Fruit fly (Drosophila melanogaster) whole organism, pupa: Measurements from ENCODE around the gene CG5342.

Source experiments
- CG10348 ChIP-seq: fragments of 200-800 bp; sonication (Bioruptor generic); IDR thresholded peaks from 2 replicates; pipeline ENCODE4 v1.3.6; 2022; ENCODE audit warnings: missing biosample characterization, missing genetic modification characterization
- CG15710 ChIP-seq: fragments of 200-800 bp; sonication (Bioruptor generic); optimal IDR thresholded peaks from 2 replicates; lab custom pipeline; 2018; ENCODE audit warnings: missing biosample characterization, mild to moderate bottlenecking, missing genetic modification characterization, moderate library complexity
- CG17806 ChIP-seq: fragments of 200-800 bp; sonication (Bioruptor generic); optimal IDR thresholded peaks from 2 replicates; lab custom pipeline; 2018; ENCODE audit warnings: missing biosample characterization, mild to moderate bottlenecking, missing genetic modification characterization, moderate library complexity
- CG32121 ChIP-seq: fragments of 200-800 bp; sonication (Bioruptor generic); IDR thresholded peaks from 2 replicates; pipeline ENCODE4 v1.3.6; 2022; ENCODE audit warnings: missing biosample characterization, missing genetic modification characterization
- CG34367 ChIP-seq: fragments of 200-800 bp; sonication (Bioruptor generic); optimal IDR thresholded peaks from 2 replicates; lab custom pipeline; 2018; ENCODE audit warnings: missing biosample characterization, mild to moderate bottlenecking, missing genetic modification characterization
- CG8301 ChIP-seq: fragments of 200-800 bp; sonication (Bioruptor generic); optimal IDR thresholded peaks from 2 replicates; lab custom pipeline; 2018; ENCODE audit warnings: missing biosample characterization, mild to moderate bottlenecking, missing genetic modification characterization
- CG9948 ChIP-seq: fragments of 200-800 bp; sonication (Bioruptor generic); optimal IDR thresholded peaks from 2 replicates; lab custom pipeline; 2018; ENCODE audit warnings: missing biosample characterization, mild to moderate bottlenecking, missing genetic modification characterization, moderate library complexity
- D1 ChIP-seq: fragments of 200-800 bp; sonication (Bioruptor generic); optimal IDR thresholded peaks from 2 replicates; lab custom pipeline; 2018; ENCODE audit warnings: missing biosample characterization, mild to moderate bottlenecking, missing genetic modification characterization, moderate library complexity
- EcR ChIP-seq: fragments of 200-800 bp; sonication (Bioruptor generic); optimal IDR thresholded peaks from 3 replicates; lab custom pipeline; 2019; ENCODE audit warnings: missing biosample characterization, missing genetic modification characterization, mild to moderate bottlenecking, moderate library complexity, missing genetic modification reagents
- Ets98B ChIP-seq: fragments of 200-800 bp; sonication (Bioruptor generic); IDR thresholded peaks from 2 replicates; pipeline ENCODE4 v1.3.6; 2022; ENCODE audit warnings: missing biosample characterization, missing genetic modification characterization
- Pif1B ChIP-seq: fragments of 200-800 bp; sonication (Bioruptor generic); optimal IDR thresholded peaks from 3 replicates; lab custom pipeline; 2016; ENCODE audit warnings: missing biosample characterization, missing genetic modification characterization
- fd96Ca ChIP-seq: fragments of 200-800 bp; sonication (Bioruptor generic); IDR thresholded peaks from 3 replicates; pipeline ENCODE4 v1.3.6; 2022; ENCODE audit warnings: missing biosample characterization, missing genetic modification characterization
- gl ChIP-seq: fragments of 200-800 bp; sonication (Bioruptor generic); optimal IDR thresholded peaks from 2 replicates; lab custom pipeline; 2018; ENCODE audit warnings: missing biosample characterization, mild to moderate bottlenecking, missing genetic modification characterization
- rn ChIP-seq: fragments of 200-800 bp; sonication (Bioruptor generic); IDR thresholded peaks from 2 replicates; pipeline ENCODE4 v1.3.6; 2022; ENCODE audit warnings: missing biosample characterization, missing genetic modification characterization

- TF ChIP-seq CG32121 (GFP tag; lab: Robert Waterston, UW), result no peak
- no peak for TF ChIP-seq EcR (GFP tag; lab: Kevin White, UChicago)
- TF ChIP-seq CG10348, result no peak
- no peak for TF ChIP-seq CG34367 (tag; lab: Kevin White, UChicago)
- TF ChIP-seq CG17806, result no peak
- TF ChIP-seq Ets98B (GFP tag; lab: Robert Waterston, UW), result no peak
- no peak for TF ChIP-seq CG15710 (tag; lab: Kevin White, UChicago)
- no peak for TF ChIP-seq CG8301 (tag; lab: Kevin White, UChicago)
- TF ChIP-seq Pif1B (GFP tag; lab: Kevin White, UChicago), result no peak
- TF ChIP-seq CG9948 (tag; lab: Kevin White, UChicago), result no peak
- TF ChIP-seq D1 (tag; lab: Kevin White, UChicago), result no peak
- no peak for TF ChIP-seq fd96Ca (GFP tag; lab: Robert Waterston, UW)
- TF ChIP-seq gl (tag; lab: Kevin White, UChicago), result no peak
- no peak for TF ChIP-seq rn
Measured at dm6 chr3R:11554982-11555381, 23.6 kb upstream of the CG5342 start.
